Worm (Caenorhabditis elegans): ENCODE data around the gene ZK688.11.

DNA sequence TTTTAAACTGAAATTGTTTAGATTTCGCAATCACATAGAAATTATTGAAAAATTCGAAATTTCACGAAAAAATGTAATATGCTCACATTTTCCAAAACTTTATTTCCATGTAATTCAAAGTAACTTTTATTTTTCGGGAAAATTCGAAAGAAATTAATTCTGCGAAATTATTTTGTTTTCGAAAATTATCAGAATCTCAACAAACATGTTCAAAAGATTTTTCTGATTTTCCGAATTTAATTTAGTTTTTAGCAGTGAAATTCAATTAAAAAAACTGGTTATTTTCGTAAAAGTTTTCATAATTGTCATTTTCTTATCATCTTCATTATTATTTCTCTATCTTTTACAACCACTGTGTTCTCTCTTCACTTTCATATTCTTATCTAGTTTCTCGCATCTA, 48.5 kb upstream of the ZK688.11 start, which contains the start of gene ran-2:
- TF ChIP-seq ama-1 (optimal IDR thresholded peaks at IDR 0.05), result no peak
- no peak for TF ChIP-seq unc-55 (GFP tag; optimal IDR thresholded peaks at IDR 0.05)
